Worm (Caenorhabditis elegans): ENCODE data around the gene grp-1.

DNA sequence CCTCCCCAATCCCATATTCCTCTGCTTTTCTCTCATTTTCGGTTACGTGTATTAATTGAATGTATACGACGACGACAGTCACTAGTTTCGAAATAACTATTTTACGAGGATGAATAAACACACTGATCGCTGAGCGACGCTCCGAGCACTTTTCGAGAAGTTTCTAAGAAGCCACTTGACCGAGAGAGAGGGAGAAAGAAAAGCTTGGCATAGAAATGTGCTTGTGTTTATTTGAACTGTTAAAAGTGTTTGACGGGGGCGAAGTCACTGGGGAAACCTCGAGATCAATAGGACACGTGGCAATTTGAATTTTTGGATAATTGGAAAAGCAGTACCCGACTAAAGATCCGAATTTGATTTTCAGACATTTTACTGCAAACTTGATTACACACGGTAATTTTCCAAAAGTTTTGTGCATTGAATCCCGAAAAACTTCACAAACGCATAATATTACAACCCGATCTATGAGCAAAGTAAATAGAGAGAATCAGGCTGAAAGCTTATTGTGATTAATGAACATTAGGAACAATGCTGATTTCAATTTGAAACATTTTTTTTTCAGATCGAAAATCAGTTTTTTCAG lies 51.1 kb downstream of the grp-1 start:
- peak; percentile 51 for TF ChIP-seq ama-1 (optimal IDR thresholded peaks at IDR 0.05)
- TF ChIP-seq ceh-44 (GFP tag; IDR thresholded peaks at IDR 0.05) = no peak
- no peak for TF ChIP-seq nhr-111 (GFP tag; optimal IDR thresholded peaks at IDR 0.05)
- no peak for TF ChIP-seq snpc-1.2 (GFP tag; IDR thresholded peaks at IDR 0.05)
- TF ChIP-seq dpl-1 (GFP tag; optimal IDR thresholded peaks at IDR 0.05) = no peak

All from whole organism, L4 larva.